Fruit fly (Drosophila melanogaster) whole organism, adult: Measurements from ENCODE around the gene CG6707.

Source experiments
- CG11617 ChIP-seq: fragments of 200-800 bp; sonication (Bioruptor generic); optimal IDR thresholded peaks from 2 replicates; lab custom pipeline; 2017; ENCODE audit warnings: mild to moderate bottlenecking, missing biosample characterization, missing genetic modification reagents, missing genetic modification characterization
- CG12768 ChIP-seq: fragments of 200-800 bp; sonication (Bioruptor generic); optimal IDR thresholded peaks from 2 replicates; lab custom pipeline; 2017; ENCODE audit warnings: missing biosample characterization, missing genetic modification characterization, mild to moderate bottlenecking, moderate library complexity, missing genetic modification reagents
- CG14711 ChIP-seq: fragments of 200-800 bp; sonication (Bioruptor generic); optimal IDR thresholded peaks from 2 replicates; lab custom pipeline; 2018; ENCODE audit warnings: missing biosample characterization, mild to moderate bottlenecking, missing genetic modification characterization, moderate library complexity
- CG1620 ChIP-seq: fragments of 200-800 bp; sonication (Bioruptor generic); optimal IDR thresholded peaks from 2 replicates; lab custom pipeline; 2016; ENCODE audit warnings: missing biosample characterization, missing genetic modification characterization
- CG33017 ChIP-seq: fragments of 200-800 bp; sonication (Bioruptor generic); optimal IDR thresholded peaks from 2 replicates; lab custom pipeline; 2018; ENCODE audit warnings: missing biosample characterization, mild to moderate bottlenecking, missing genetic modification characterization, moderate library complexity
- CG5204 ChIP-seq: fragments of 200-800 bp; sonication (Bioruptor generic); optimal IDR thresholded peaks from 2 replicates; lab custom pipeline; 2016; ENCODE audit warnings: missing biosample characterization, missing genetic modification characterization
- CG7045 ChIP-seq: fragments of 200-800 bp; sonication (Bioruptor generic); optimal IDR thresholded peaks from 2 replicates; lab custom pipeline; 2017; ENCODE audit warnings: missing biosample characterization, mild to moderate bottlenecking, missing genetic modification characterization
- CG7101 ChIP-seq: fragments of 200-800 bp; sonication (Bioruptor generic); optimal IDR thresholded peaks from 2 replicates; lab custom pipeline; 2018; ENCODE audit warnings: missing biosample characterization, mild to moderate bottlenecking, missing genetic modification characterization, moderate library complexity
- Clk ChIP-seq: fragments of 200-800 bp; sonication (Bioruptor generic); optimal IDR thresholded peaks from 2 replicates; lab custom pipeline; 2017; ENCODE audit warnings: missing biosample characterization, missing genetic modification characterization
- Crg-1 ChIP-seq: fragments of 200-800 bp; sonication (Bioruptor generic); optimal IDR thresholded peaks from 2 replicates; lab custom pipeline; 2016; ENCODE audit warnings: missing biosample characterization, missing genetic modification characterization
- Hr96 ChIP-seq: fragments of 200-800 bp; sonication (Bioruptor generic); optimal IDR thresholded peaks from 2 replicates; lab custom pipeline; 2016; ENCODE audit warnings: missing biosample characterization, missing genetic modification characterization
- Mnt ChIP-seq: fragments of 200-800 bp; sonication (Bioruptor generic); optimal IDR thresholded peaks from 2 replicates; lab custom pipeline; 2016; ENCODE audit warnings: missing biosample characterization, mild to moderate bottlenecking, missing genetic modification characterization
- bab1 ChIP-seq: fragments of 200-800 bp; sonication (Bioruptor generic); optimal IDR thresholded peaks from 3 replicates; lab custom pipeline; 2019; ENCODE audit warnings: missing biosample characterization, mild to moderate bottlenecking, missing genetic modification characterization, moderate library complexity
- cic ChIP-seq: fragments of 200-800 bp; sonication (Bioruptor generic); optimal IDR thresholded peaks from 2 replicates; lab custom pipeline; 2017; ENCODE audit warnings: missing biosample characterization, mild to moderate bottlenecking, missing genetic modification characterization, moderate library complexity
- cnc ChIP-seq, 2 experiments: fragments of >200 bp; optimal IDR thresholded peaks; 2 replicates each; lab custom pipeline; 2017
- kay ChIP-seq: fragments of 200-800 bp; sonication (Bioruptor generic); peaks from one replicate; lab custom pipeline; 2016; ENCODE audit warnings: missing biosample characterization, missing genetic modification characterization, borderline replicate concordance
- ovo ChIP-seq: fragments of 200-800 bp; sonication (Bioruptor generic); optimal IDR thresholded peaks from 2 replicates; lab custom pipeline; 2016; ENCODE audit warnings: missing biosample characterization, missing genetic modification characterization
- pad ChIP-seq: fragments of 200-800 bp; sonication (Bioruptor generic); optimal IDR thresholded peaks from 3 replicates; lab custom pipeline; 2017; ENCODE audit warnings: missing biosample characterization, missing genetic modification characterization, mild to moderate bottlenecking, moderate library complexity, missing genetic modification reagents
- tj ChIP-seq: fragments of 200-800 bp; sonication (Bioruptor generic); optimal IDR thresholded peaks from 3 replicates; lab custom pipeline; 2017; ENCODE audit warnings: missing biosample characterization, mild to moderate bottlenecking, missing genetic modification characterization, moderate library complexity
- toe ChIP-seq: fragments of 200-800 bp; sonication (Bioruptor generic); optimal IDR thresholded peaks from 2 replicates; lab custom pipeline; 2016; ENCODE audit warnings: missing biosample characterization, missing genetic modification characterization

CG6707 gene

DNA sequence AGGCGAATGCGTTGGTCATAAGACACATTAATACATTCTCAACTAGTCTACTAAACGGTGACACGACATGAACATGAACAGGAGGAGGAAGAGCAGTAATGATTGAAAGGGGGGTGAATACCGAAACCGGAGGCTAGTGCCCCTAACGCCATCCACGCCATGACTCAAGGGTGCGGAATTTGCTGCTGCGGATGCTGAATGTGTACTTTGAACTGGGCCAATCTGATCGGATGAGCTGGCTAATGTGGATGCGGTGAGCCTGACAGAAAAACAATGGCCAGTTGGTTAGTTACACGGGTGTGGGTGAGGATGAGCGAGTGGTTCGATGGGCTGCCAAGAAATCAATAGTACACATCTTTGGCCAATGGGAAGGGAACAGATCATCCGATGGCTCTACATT, 34.7 kb downstream of the CG6707 start:
- TF ChIP-seq kay (GFP tag; lab: Kevin White, UChicago) (peak; percentile 90), CG5204 (GFP tag; lab: Kevin White, UChicago) (no peak), CG12768 (GFP tag; lab: Kevin White, UChicago) (peak; percentile 47)

DNA sequence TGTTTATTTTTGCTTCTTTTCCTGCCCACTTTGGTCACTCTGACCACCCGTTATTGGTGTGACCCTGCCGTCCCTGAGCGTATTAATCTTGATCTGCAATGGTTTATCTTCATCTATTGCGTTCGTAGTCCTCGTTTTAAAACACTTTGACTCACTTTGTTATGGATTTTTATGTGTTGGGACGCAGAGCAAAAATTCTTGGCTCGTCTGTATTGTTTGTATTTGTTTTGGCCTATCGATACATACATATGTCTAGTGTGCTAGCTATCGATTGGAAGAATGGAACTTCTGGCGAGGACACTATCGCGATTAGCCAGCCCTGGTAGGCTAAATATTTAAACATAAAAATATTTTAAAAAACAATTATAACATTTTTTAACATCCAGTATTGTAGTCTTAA, 38.8 kb downstream of the CG6707 start, which contains the start of gene CG10809:
Gene CG10809 (minus strand): TSS at position 266 of the 400 bp plus-strand sequence.
- peak; percentile 62 for TF ChIP-seq CG7101 (tag; lab: Kevin White, UChicago)
- no peak for TF ChIP-seq CG33017 (tag; lab: Kevin White, UChicago)
- TF ChIP-seq CG1620 (GFP tag; lab: Kevin White, UChicago) = peak; percentile 17
- TF ChIP-seq bab1 (GFP tag; lab: Kevin White, UChicago) = peak; percentile 40
- TF ChIP-seq CG11617 (GFP tag; lab: Kevin White, UChicago) = peak; percentile 33
- peak; percentile 3 for TF ChIP-seq ovo (GFP tag; lab: Kevin White, UChicago)
- TF ChIP-seq Mnt = peak; percentile 54
- no peak for TF ChIP-seq Crg-1 (GFP tag; lab: Kevin White, UChicago)
- peak; percentile 15 for TF ChIP-seq pad (GFP tag; lab: Kevin White, UChicago)
- peak; percentile 25 for TF ChIP-seq toe (GFP tag; lab: Kevin White, UChicago)
- peak; percentile 7 for TF ChIP-seq CG7045 (GFP tag; lab: Kevin White, UChicago)
- TF ChIP-seq CG14711 (tag; lab: Kevin White, UChicago) = peak; percentile 31
- TF ChIP-seq Clk = no peak
- TF ChIP-seq cic (GFP tag; lab: Kevin White, UChicago) = peak; percentile 34

DNA sequence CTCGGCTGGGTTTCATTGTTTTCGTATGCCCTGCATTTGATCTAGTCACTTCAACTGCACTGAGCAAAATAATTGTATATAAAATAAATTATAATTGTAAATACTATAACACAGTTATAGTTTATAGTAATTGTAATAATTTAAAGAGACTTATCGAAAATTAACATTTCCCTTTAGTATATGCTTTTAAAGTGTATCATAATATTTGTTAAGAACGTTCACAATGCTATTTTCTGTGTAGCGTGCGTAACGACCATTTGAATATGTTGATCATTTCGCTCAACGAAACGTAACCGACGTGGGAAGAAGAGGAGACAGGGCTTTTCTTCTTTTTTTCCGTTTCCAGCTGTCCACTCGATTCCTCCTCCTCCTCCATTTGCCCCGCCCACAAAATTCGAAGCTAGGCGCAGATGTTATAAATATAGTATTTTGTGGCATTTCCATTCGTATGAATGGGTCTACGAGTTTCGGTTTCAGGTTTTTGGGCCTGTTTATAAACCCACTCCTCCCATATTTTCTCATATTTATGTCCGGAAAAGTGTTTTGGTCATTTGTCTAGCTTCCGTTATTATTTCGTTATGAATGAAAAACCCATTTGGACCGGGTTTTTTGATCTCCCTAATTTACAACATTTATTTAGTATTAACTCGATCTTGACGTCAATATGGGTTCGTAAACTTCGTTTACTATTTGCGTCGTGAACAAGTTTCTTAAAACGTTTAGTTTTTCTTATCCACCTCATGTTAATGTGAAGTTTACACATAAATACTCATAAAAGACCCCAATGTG, 41.8 kb downstream of the CG6707 start:
- peak; percentile 64 for TF ChIP-seq bab1 (GFP tag; lab: Kevin White, UChicago)
- TF ChIP-seq CG7101 (tag; lab: Kevin White, UChicago) = peak; percentile 36
- TF ChIP-seq CG11617 (GFP tag; lab: Kevin White, UChicago) = no peak
- TF ChIP-seq CG14711 (tag; lab: Kevin White, UChicago) = peak; percentile 30

DNA sequence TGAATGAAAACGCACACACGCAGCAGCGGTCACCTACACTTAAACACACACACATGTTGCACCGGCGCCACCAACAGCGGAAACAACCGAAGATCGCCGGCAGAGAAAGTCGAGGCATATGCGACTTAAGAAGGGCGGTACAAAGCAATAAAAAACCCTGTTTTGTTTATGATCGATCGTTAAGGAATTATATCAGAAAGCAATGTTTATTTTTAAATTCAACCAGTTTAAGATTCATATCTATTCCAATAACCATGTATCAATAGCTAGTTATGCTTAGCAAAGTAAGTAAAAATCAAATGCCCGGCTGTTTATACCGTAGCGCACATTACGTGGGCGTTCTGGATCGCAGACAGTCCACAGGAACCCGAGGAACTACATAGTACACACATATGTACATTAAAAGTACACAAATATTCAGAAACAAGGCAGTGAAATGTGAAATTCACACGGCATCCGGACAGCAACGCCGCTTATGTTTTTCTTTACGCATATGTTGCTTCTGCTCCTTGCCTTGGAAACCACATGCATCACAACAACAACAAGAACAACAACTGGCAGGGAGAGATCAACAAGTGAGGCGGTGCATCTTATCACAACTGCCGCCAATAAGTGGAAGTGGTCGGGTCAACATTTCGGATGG, 42.5 kb downstream of the CG6707 start:
- TF ChIP-seq cic (GFP tag; lab: Kevin White, UChicago) (peak; percentile 30), Clk (peak; percentile 46), Crg-1 (GFP tag; lab: Kevin White, UChicago) (peak; percentile 41), tj (GFP tag; lab: Kevin White, UChicago) (peak; percentile 38), ovo (GFP tag; lab: Kevin White, UChicago) (no peak), pad (GFP tag; lab: Kevin White, UChicago) (peak; percentile 46), cnc (optimal IDR thresholded peaks at IDR 0.05; lab: Kevin White, UChicago) (no peak), CG33017 (tag; lab: Kevin White, UChicago) (peak; percentile 72), bab1 (GFP tag; lab: Kevin White, UChicago) (peak; percentile 84), kay (GFP tag; lab: Kevin White, UChicago) (no peak), Mnt (peak; percentile 26), CG11617 (GFP tag; lab: Kevin White, UChicago) (peak; percentile 40), CG5204 (GFP tag; lab: Kevin White, UChicago) (no peak), Hr96 (GFP tag; lab: Kevin White, UChicago) (peak; percentile 80), CG12768 (GFP tag; lab: Kevin White, UChicago) (peak; percentile 60), CG14711 (tag; lab: Kevin White, UChicago) (peak; percentile 69), CG1620 (GFP tag; lab: Kevin White, UChicago) (peak; percentile 28), CG7045 (GFP tag; lab: Kevin White, UChicago) (peak; percentile 66), toe (GFP tag; lab: Kevin White, UChicago) (peak; percentile 26), CG7101 (tag; lab: Kevin White, UChicago) (peak; percentile 82)

DNA sequence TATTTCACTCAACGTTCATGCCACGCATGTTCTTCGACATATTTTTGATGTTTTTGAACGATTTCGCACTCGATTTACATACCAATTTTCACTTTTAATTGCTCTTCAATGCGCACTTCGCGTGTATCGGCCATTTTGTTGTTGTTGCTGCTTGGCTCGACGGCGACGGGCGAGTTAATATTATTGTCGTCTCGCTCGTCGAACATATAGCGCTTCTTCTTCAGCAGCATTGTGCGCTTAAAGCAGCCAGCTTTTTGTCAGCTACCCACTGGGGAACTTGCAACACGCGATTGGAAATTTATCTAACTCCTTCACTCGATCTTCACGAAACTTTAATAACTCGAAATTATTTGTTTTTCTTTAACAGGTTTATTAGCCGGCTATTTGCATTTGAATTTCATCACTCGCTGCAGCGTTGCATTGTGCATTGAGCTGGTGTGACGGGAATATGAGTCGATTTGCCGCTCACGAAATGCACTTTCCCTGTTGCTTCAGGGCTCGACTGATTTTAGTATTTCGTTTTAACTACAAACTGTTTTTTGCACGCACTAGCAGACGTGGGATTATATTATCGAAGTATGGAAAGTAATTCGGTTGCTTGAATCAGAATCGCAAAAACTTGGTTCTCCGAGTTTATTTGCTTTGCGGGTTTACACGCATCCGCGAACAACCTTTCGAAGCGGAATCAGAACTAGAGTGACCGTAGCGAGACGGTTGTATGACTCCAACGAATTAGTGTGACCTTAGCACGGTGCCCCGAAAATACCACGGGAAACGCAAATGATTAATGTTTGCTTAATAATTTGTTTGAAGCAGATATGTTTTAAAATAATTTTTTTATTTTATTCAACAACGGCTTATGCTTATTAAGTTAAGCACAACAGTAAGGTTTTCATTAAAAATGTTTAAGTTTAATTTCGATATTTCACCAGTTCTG, 43.5 kb downstream of the CG6707 start, which contains the start of gene RasGAP1:
Gene RasGAP1 (minus strand): TSS at position 703 of the 937 bp plus-strand sequence.
- peak; percentile 80 for TF ChIP-seq kay (GFP tag; lab: Kevin White, UChicago)
- peak; percentile 27 for TF ChIP-seq CG33017 (tag; lab: Kevin White, UChicago)
- no peak for TF ChIP-seq CG12768 (GFP tag; lab: Kevin White, UChicago)
- TF ChIP-seq CG1620 (GFP tag; lab: Kevin White, UChicago) = no peak
- TF ChIP-seq pad (GFP tag; lab: Kevin White, UChicago) = peak; percentile 39
- TF ChIP-seq tj (GFP tag; lab: Kevin White, UChicago) = peak; percentile 5
- TF ChIP-seq CG11617 (GFP tag; lab: Kevin White, UChicago) = peak; percentile 19
- no peak for TF ChIP-seq CG7045 (GFP tag; lab: Kevin White, UChicago)
- TF ChIP-seq Mnt = peak; percentile 36
- TF ChIP-seq ovo (GFP tag; lab: Kevin White, UChicago) = no peak
- TF ChIP-seq Clk = no peak
- peak; percentile 43 for TF ChIP-seq bab1 (GFP tag; lab: Kevin White, UChicago)
- no peak for TF ChIP-seq CG5204 (GFP tag; lab: Kevin White, UChicago)
- peak; percentile 46 for TF ChIP-seq cic (GFP tag; lab: Kevin White, UChicago)
- peak; percentile 3 for TF ChIP-seq Crg-1 (GFP tag; lab: Kevin White, UChicago)
